Worm (Caenorhabditis elegans) whole organism, young adult: Measurements from ENCODE around the gene T28B11.1.

ENCODE experiments used
- F49E8.2 ChIP-seq: sonication (generic microtip); optimal IDR thresholded peaks from 3 replicates; lab custom pipeline; 2017; ENCODE audit warnings: missing genetic modification characterization, mild to moderate bottlenecking, missing compliant biosample characterization, antibody characterized with exemption, moderate library complexity; ENCODE audit not compliant: insufficient read depth
- ama-1 ChIP-seq, 3 experiments: fragments of 150-350 bp in 1 of 3; sonication (generic microtip) in 2 of 3; optimal IDR thresholded peaks; 2 replicates each; lab custom pipeline; 2014 to 2018; ENCODE audit warnings: missing biosample characterization in 2 of 3, missing genetic modification characterization in 2 of 3, missing genetic modification reagents in 2 of 3
- dpl-1 ChIP-seq: fragments of 150-350 bp; optimal IDR thresholded peaks from 2 replicates; lab custom pipeline; 2014; ENCODE audit warnings: missing biosample characterization, missing genetic modification reagents, missing genetic modification characterization
- him-1 ChIP-seq: sonication (generic microtip); optimal IDR thresholded peaks from 2 replicates; lab custom pipeline; 2016; ENCODE audit warnings: missing genotype, missing genetic modification reagents, missing genetic modification characterization, missing compliant biosample characterization
- lin-35 ChIP-seq, 3 experiments: fragments of 150-350 bp in 2 of 3; sonication (generic microtip) in 1 of 3; optimal IDR thresholded peaks; 2 replicates each; lab custom pipeline; 2014 to 2018; ENCODE audit warnings: missing biosample characterization in 3 of 3, missing genetic modification characterization in 3 of 3, missing genetic modification reagents in 3 of 3
- mcd-1 ChIP-seq: fragments of 200-800 bp; sonication (Bioruptor generic); IDR thresholded peaks from 2 replicates; pipeline ENCODE4 v1.3.6; 2022; ENCODE audit warnings: missing genetic modification reagents, missing genetic modification characterization, missing compliant biosample characterization
- snpc-3.4 ChIP-seq: sonication (generic microtip); optimal IDR thresholded peaks from 2 replicates; lab custom pipeline; 2017; ENCODE audit warnings: missing genetic modification characterization, mild to moderate bottlenecking, missing compliant biosample characterization, antibody characterized with exemption, moderate library complexity, missing genotype, missing genetic modification reagents
- somi-1 ChIP-seq: fragments of 200-800 bp; sonication (Bioruptor generic); optimal IDR thresholded peaks from 2 replicates; lab custom pipeline; 2018; ENCODE audit warnings: mild to moderate bottlenecking, missing genetic modification characterization, missing compliant biosample characterization
- unc-62 ChIP-seq: fragments of 150-350 bp; optimal IDR thresholded peaks from 2 replicates; lab custom pipeline; 2014; ENCODE audit warnings: missing biosample characterization, missing genetic modification reagents, missing genetic modification characterization
- ztf-22 ChIP-seq: fragments of 200-800 bp; sonication (Bioruptor generic); optimal IDR thresholded peaks from 2 replicates; lab custom pipeline; 2018; ENCODE audit warnings: mild to moderate bottlenecking, missing genetic modification characterization, moderate library complexity, missing compliant biosample characterization

- TF ChIP-seq somi-1 (GFP tag; lab: Kevin White, UChicago) (no peak), ama-1 (optimal IDR thresholded peaks at IDR 0.05; lab: Kevin White, UChicago) (no peak), ama-1 (GFP tag; optimal IDR thresholded peaks at IDR 0.05; lab: Kevin White, UChicago) (no peak), snpc-3.4 (tag; lab: Kevin White, UChicago) (no peak), lin-35 (GFP tag; optimal IDR thresholded peaks at IDR 0.05; lab: Kevin White, UChicago) (no peak), mcd-1 (no peak), unc-62 (GFP tag; lab: Kevin White, UChicago) (no peak), ztf-22 (GFP tag; lab: Kevin White, UChicago) (no peak), him-1 (tag; lab: Kevin White, UChicago) (no peak), dpl-1 (no peak), F49E8.2 (tag; lab: Kevin White, UChicago) (no peak)
These were observed 47.5 kb downstream of the T28B11.1 start for ce11 chrV:10684748-10685147.
